Worm (Caenorhabditis elegans): ENCODE data around the gene T04A8.7.

DNA sequence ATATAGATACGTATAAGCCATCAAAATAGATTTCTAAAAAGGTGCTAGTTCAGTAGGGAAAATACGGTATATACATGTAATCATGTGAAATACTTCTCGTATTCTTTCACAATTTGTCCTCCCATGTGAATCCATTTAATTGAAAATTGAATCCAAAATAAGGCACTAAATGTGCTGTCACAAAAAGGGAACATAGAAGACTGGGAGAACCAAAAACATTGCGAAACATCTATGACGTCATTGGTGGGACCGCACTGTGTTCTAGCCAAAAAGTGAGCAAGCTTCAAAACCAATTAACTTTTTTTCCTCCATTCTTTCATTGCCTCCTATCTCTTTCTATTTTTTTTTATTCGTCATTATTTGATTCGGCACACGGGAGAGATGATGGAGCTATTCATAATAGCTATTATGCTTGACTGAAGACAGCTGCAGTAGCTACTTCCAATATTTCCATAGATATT lies 36.7 kb upstream of the T04A8.7 start, which contains the start of gene cdka-1:
- TF ChIP-seq nhr-25 (tag; optimal IDR thresholded peaks at IDR 0.05) (no peak), lin-39 (tag; optimal IDR thresholded peaks at IDR 0.05) (peak; percentile 36), nhr-12 (tag; optimal IDR thresholded peaks at IDR 0.05) (no peak), mdl-1 (tag; optimal IDR thresholded peaks at IDR 0.05) (no peak), fos-1 (tag; optimal IDR thresholded peaks at IDR 0.05) (no peak), nhr-237 (tag; optimal IDR thresholded peaks at IDR 0.05) (no peak), eor-1 (tag; optimal IDR thresholded peaks at IDR 0.05) (no peak), snpc-4 (tag; optimal IDR thresholded peaks at IDR 0.05) (no peak)
